Worm (Caenorhabditis elegans): Measurements from ENCODE around the gene rpt-4.

DNA sequence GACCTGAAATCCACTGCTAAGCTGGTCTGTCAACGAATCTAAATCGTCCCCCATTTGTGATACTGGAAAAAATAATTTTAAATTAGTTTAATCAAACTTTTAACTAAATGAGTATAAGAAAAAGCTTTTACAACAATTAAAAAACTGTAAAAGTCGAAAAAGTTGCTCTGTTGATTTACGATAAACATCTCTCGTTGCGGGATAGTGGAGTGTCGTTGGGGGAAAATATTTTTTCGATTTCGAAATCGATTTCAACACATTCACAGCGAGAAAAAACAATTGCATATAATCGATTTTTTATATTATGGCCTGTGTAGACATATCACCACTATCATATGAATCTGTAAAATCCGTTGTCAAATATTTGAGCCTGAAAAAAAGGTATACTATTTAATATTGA is 14.5 kb downstream of the rpt-4 start, which contains the start of the genes F23F1.5 and fbxc-54:
- TF ChIP-seq C17E4.6 (GFP tag; IDR thresholded peaks at IDR 0.05) = no peak
- no peak for TF ChIP-seq tbx-9 (tag; optimal IDR thresholded peaks at IDR 0.05; ENCODE audit: borderline replicate concordance)
- TF ChIP-seq nhr-90 (tag; optimal IDR thresholded peaks at IDR 0.05) = no peak
- TF ChIP-seq unc-130 (GFP tag; optimal IDR thresholded peaks at IDR 0.05) = no peak
- no peak for TF ChIP-seq snpc-4 (GFP tag; optimal IDR thresholded peaks at IDR 0.05)
- TF ChIP-seq snpc-4 (tag; optimal IDR thresholded peaks at IDR 0.05) = no peak
- TF ChIP-seq madf-3 (GFP tag; IDR thresholded peaks at IDR 0.05) = no peak
- no peak for TF ChIP-seq T26A5.8 (tag; optimal IDR thresholded peaks at IDR 0.05)
- no peak for TF ChIP-seq die-1 (tag; optimal IDR thresholded peaks at IDR 0.05)
- TF ChIP-seq unc-62 (GFP tag; optimal IDR thresholded peaks at IDR 0.05) = no peak
- no peak for TF ChIP-seq hmg-20 (GFP tag; IDR thresholded peaks at IDR 0.05)
- no peak for TF ChIP-seq nhr-120 (GFP tag; IDR thresholded peaks at IDR 0.05)
- TF ChIP-seq dpl-1 (GFP tag; optimal IDR thresholded peaks at IDR 0.05) = no peak
- no peak for TF ChIP-seq nfya-1 (tag; optimal IDR thresholded peaks at IDR 0.05; ENCODE audit: borderline replicate concordance, insufficient read depth)
- no peak for TF ChIP-seq F57C9.4 (tag; optimal IDR thresholded peaks at IDR 0.05)

Measured in whole organism, young adult.